Worm (Caenorhabditis elegans): ENCODE results near the gene K05G3.1.

DNA sequence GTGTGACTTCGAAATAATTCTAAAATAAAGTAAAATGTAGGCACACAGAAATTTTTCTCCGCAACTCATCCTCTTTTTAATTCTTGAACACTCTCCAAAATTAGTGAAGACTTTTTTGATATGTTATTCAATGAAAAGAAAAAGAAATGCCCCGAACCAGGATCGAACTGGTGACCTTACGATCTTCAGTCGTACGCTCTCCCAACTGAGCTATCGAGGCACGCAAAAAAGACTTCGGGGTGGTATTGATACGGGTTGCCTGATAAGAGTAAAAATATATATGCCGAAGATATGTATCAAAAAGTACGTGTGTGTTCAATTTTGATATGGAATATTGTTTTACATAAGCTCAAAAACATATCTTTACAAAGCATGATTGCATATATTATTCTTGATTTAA, 1.9 kb downstream of the K05G3.1 start:
- TF ChIP-seq hmbx-1 (tag; optimal IDR thresholded peaks at IDR 0.05), result no peak
- TF ChIP-seq tra-4 (tag; optimal IDR thresholded peaks at IDR 0.05), result no peak
- no peak for TF ChIP-seq ceh-13 (GFP tag; optimal IDR thresholded peaks at IDR 0.05)
- no peak for TF ChIP-seq ama-1 (optimal IDR thresholded peaks at IDR 0.05)
- TF ChIP-seq flt-1 (GFP tag; IDR thresholded peaks at IDR 0.05), result no peak
- TF ChIP-seq hmg-4 (GFP tag; optimal IDR thresholded peaks at IDR 0.05), result no peak
- TF ChIP-seq tbx-37 (GFP tag; conservative IDR thresholded peaks at IDR 0.05), result no peak
- TF ChIP-seq aly-1 (tag; optimal IDR thresholded peaks at IDR 0.05), result no peak
- 0 out of 2 replicates have a peak, but pooled peaks have one; percentile 59 for TF ChIP-seq sea-1 (GFP tag; conservative IDR thresholded peaks at IDR 0.05)
- no peak for TF ChIP-seq hnd-1 (tag; optimal IDR thresholded peaks at IDR 0.05)

All from whole organism, early embryonic.